Worm (Caenorhabditis elegans) whole organism, mixed stage, embryonic: ENCODE data around the gene R07B1.9.
A peak's percentile ranks its signal among the peaks of the same experiment; 100 is the strongest.

Source experiments
- M03D4.4 ChIP-seq: sonication (generic microtip); optimal IDR thresholded peaks from 2 replicates; lab custom pipeline; 2017; ENCODE audit warnings: mild to moderate bottlenecking, missing genetic modification characterization, missing compliant biosample characterization
- bed-3 ChIP-seq: fragments of 200-800 bp; sonication (Bioruptor generic); optimal IDR thresholded peaks from 3 replicates; lab custom pipeline; 2018; ENCODE audit warnings: mild to moderate bottlenecking, missing genetic modification characterization, moderate library complexity, missing compliant biosample characterization
- blmp-1 ChIP-seq: fragments of 150-350 bp; optimal IDR thresholded peaks from 2 replicates; lab custom pipeline; 2014; ENCODE audit warnings: missing biosample characterization, missing genetic modification characterization
- ceh-39 ChIP-seq: fragments of 150-350 bp; optimal IDR thresholded peaks from 2 replicates; lab custom pipeline; 2014; ENCODE audit warnings: missing biosample characterization, missing genetic modification characterization
- ceh-43 ChIP-seq: fragments of 200-800 bp; sonication (Bioruptor generic); optimal IDR thresholded peaks from 2 replicates; lab custom pipeline; 2018; ENCODE audit warnings: mild to moderate bottlenecking, missing genetic modification characterization, moderate library complexity, missing compliant biosample characterization
- ceh-83 ChIP-seq: fragments of 200-800 bp; sonication (Bioruptor generic); optimal IDR thresholded peaks from 2 replicates; lab custom pipeline; 2018; ENCODE audit warnings: mild to moderate bottlenecking, missing genetic modification characterization, missing compliant biosample characterization
- ces-1 ChIP-seq: fragments of 150-350 bp; optimal IDR thresholded peaks from 2 replicates; lab custom pipeline; 2014; ENCODE audit warnings: missing biosample characterization, missing genetic modification reagents, missing genetic modification characterization
- cnd-1 ChIP-seq: fragments of 200-800 bp; sonication (Bioruptor generic); optimal IDR thresholded peaks from 2 replicates; lab custom pipeline; 2018; ENCODE audit warnings: mild to moderate bottlenecking, missing genetic modification characterization, missing compliant biosample characterization
- elt-1 ChIP-seq: sonication (generic microtip); optimal IDR thresholded peaks from 2 replicates; lab custom pipeline; 2017; ENCODE audit warnings: missing genetic modification characterization, mild to moderate bottlenecking, missing compliant biosample characterization, antibody characterized with exemption, moderate library complexity, borderline replicate concordance; ENCODE audit not compliant: insufficient read depth
- elt-3 ChIP-seq: fragments of 150-350 bp; optimal IDR thresholded peaks from 2 replicates; lab custom pipeline; 2014; ENCODE audit warnings: missing biosample characterization, missing genetic modification characterization
- ham-2 ChIP-seq: fragments of 200-800 bp; sonication (Bioruptor generic); optimal IDR thresholded peaks from 2 replicates; lab custom pipeline; 2018; ENCODE audit warnings: mild to moderate bottlenecking, missing genetic modification characterization, missing compliant biosample characterization
- hlh-1 ChIP-seq: fragments of 150-350 bp; optimal IDR thresholded peaks from 2 replicates; lab custom pipeline; 2014; ENCODE audit warnings: missing biosample characterization, missing genetic modification reagents, missing genetic modification characterization
- lin-13 ChIP-seq: fragments of 150-350 bp; optimal IDR thresholded peaks from 2 replicates; lab custom pipeline; 2014; ENCODE audit warnings: missing biosample characterization, missing genetic modification characterization
- lin-32 ChIP-seq: fragments of 200-800 bp; sonication (Bioruptor generic); optimal IDR thresholded peaks from 2 replicates; lab custom pipeline; 2018; ENCODE audit warnings: mild to moderate bottlenecking, missing genetic modification characterization, missing compliant biosample characterization
- mab-5 ChIP-seq: fragments of 150-350 bp; optimal IDR thresholded peaks from 2 replicates; lab custom pipeline; 2014; ENCODE audit warnings: missing biosample characterization, missing genetic modification characterization
- mep-1 ChIP-seq: fragments of 150-350 bp; optimal IDR thresholded peaks from 2 replicates; lab custom pipeline; 2017; ENCODE audit warnings: missing biosample characterization, missing genetic modification reagents, missing genetic modification characterization, inconsistent platforms
- nhr-12 ChIP-seq: fragments of 150-350 bp; optimal IDR thresholded peaks from 2 replicates; lab custom pipeline; 2014; ENCODE audit warnings: missing biosample characterization, missing genetic modification characterization
- nhr-2 ChIP-seq: fragments of 150-350 bp; optimal IDR thresholded peaks from 2 replicates; lab custom pipeline; 2014; ENCODE audit warnings: missing biosample characterization, missing genetic modification characterization
- nhr-237 ChIP-seq: fragments of 150-350 bp; optimal IDR thresholded peaks from 2 replicates; lab custom pipeline; 2014; ENCODE audit warnings: missing biosample characterization, missing genetic modification characterization
- nhr-76 ChIP-seq: sonication (generic microtip); optimal IDR thresholded peaks from 2 replicates; lab custom pipeline; 2017; ENCODE audit warnings: missing biosample characterization, missing genetic modification characterization
- pha-4 ChIP-seq: fragments of 150-350 bp; optimal IDR thresholded peaks from 2 replicates; lab custom pipeline; 2018; ENCODE audit warnings: missing biosample characterization, missing genetic modification reagents, missing genetic modification characterization
- snpc-4 ChIP-seq: fragments of 150-350 bp; optimal IDR thresholded peaks from 2 replicates; lab custom pipeline; 2014; ENCODE audit warnings: missing biosample characterization, missing genetic modification characterization
- tbx-8 ChIP-seq: fragments of 200-800 bp; sonication (Bioruptor generic); optimal IDR thresholded peaks from 2 replicates; lab custom pipeline; 2018; ENCODE audit warnings: mild to moderate bottlenecking, missing genetic modification characterization, moderate library complexity, missing compliant biosample characterization
- unc-120 ChIP-seq: sonication (generic microtip); optimal IDR thresholded peaks from 2 replicates; lab custom pipeline; 2017; ENCODE audit warnings: missing genetic modification characterization, missing compliant biosample characterization; ENCODE audit not compliant: poor library complexity, severe bottlenecking
- unc-39 ChIP-seq: fragments of 150-350 bp; optimal IDR thresholded peaks from 2 replicates; lab custom pipeline; 2014; ENCODE audit warnings: missing biosample characterization, missing genetic modification characterization
- unc-62 ChIP-seq: fragments of 150-350 bp; optimal IDR thresholded peaks from 2 replicates; lab custom pipeline; 2014; ENCODE audit warnings: missing biosample characterization, missing genetic modification reagents, missing genetic modification characterization
- zip-8 ChIP-seq: fragments of 150-350 bp; optimal IDR thresholded peaks from 2 replicates; lab custom pipeline; 2014; ENCODE audit warnings: missing biosample characterization, missing genetic modification characterization

R07B1.9 gene

DNA sequence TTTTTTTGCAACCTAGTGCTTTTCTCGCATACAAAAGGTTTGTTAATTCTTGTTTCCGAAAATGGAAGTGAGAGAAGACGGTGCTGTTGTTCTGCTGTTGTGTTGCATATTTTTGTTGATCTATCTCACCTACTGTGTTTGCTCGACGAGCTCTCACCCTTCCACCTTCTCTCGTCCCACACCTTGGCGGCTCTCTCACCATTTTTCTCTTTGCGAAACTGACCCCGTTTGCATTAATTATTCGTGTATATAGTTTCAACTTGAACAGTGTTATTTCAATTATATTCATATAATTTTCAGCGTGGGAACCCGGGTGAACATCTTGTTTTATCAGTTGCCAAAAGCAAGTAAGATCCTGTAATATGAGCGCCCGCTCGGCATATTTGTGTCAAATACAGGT, at the start of gene R07B1.9:
Gene R07B1.9, plus strand, starts transcription at position 301 of the 400 bp plus-strand sequence.
- no peak for TF ChIP-seq snpc-4 (tag; lab: Kevin White, UChicago)
- TF ChIP-seq zip-8 (tag; lab: Kevin White, UChicago) = no peak
- TF ChIP-seq unc-120 (tag; lab: Kevin White, UChicago) = no peak
- no peak for TF ChIP-seq nhr-2 (tag; lab: Kevin White, UChicago)
- TF ChIP-seq ceh-43 (GFP tag; lab: Kevin White, UChicago) = no peak
- no peak for TF ChIP-seq tbx-8 (GFP tag; lab: Kevin White, UChicago)
- no peak for TF ChIP-seq bed-3 (GFP tag; lab: Kevin White, UChicago)
- TF ChIP-seq mep-1 (tag; lab: Kevin White, UChicago) = no peak
- TF ChIP-seq nhr-237 (tag; lab: Kevin White, UChicago) = no peak
- TF ChIP-seq lin-32 (GFP tag; lab: Kevin White, UChicago) = no peak
- no peak for TF ChIP-seq cnd-1 (tag; lab: Kevin White, UChicago)
- TF ChIP-seq ces-1 (GFP tag; lab: Kevin White, UChicago) = no peak
- TF ChIP-seq ceh-39 (tag; lab: Kevin White, UChicago) = no peak
- no peak for TF ChIP-seq lin-13 (tag; lab: Kevin White, UChicago)
- TF ChIP-seq ham-2 (GFP tag; lab: Kevin White, UChicago) = no peak
- no peak for TF ChIP-seq elt-3 (tag; lab: Kevin White, UChicago)
- no peak for TF ChIP-seq nhr-76
- no peak for TF ChIP-seq ceh-83 (GFP tag; lab: Kevin White, UChicago)
- no peak for TF ChIP-seq mab-5 (tag; lab: Kevin White, UChicago)
- TF ChIP-seq, all 35 proteins: peak for 0

DNA sequence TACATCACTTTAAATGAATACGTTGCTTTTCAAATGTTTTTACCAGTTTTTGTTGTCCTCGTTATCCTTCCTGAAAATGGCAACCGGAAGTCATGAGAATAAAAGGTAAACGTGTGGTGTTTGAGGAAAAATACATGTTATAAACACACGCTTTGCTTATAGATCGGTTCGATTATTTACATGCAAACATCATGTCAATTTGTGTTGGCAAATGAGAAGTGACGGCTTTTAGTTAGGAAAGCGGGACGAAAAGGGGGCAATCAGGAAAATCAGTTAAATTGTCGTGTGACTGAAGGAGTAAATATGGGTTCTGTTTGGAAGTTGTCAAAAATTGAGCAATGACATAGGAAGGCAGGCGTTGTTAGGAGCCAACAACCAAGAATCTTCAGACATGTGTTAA, 46.0 kb upstream of the R07B1.9 start, which contains the start of gene rrc-1:
Gene rrc-1, minus strand, starts transcription at position 74 of the 400 bp plus-strand sequence.
- no peak for TF ChIP-seq unc-62 (GFP tag; lab: Kevin White, UChicago)
- no peak for TF ChIP-seq elt-1 (tag; lab: Kevin White, UChicago)
- TF ChIP-seq, all 35 proteins: peak for 0

DNA sequence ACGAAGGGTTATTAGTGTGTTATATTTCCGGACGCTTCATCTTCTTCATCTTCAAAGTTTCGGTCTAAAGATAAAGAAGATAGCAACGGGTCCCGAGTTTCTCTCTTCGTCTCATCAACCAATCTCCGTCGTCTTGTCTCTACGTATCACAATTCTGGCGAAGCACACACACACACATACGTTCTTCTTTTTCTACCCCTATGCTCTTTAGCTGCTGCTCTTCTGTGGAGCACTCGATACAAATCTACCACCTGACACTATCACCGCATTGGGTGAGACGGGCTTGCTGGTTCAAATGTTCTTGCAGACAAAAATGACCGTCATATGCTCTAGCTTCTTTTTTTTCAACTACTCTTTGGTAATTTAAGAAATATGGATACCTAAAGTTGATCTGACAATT, 44.8 kb upstream of the R07B1.9 start:
- no peak for TF ChIP-seq ceh-83 (GFP tag; lab: Kevin White, UChicago)
- TF ChIP-seq lin-32 (GFP tag; lab: Kevin White, UChicago) = no peak
- no peak for TF ChIP-seq cnd-1 (tag; lab: Kevin White, UChicago)
- no peak for TF ChIP-seq ceh-43 (GFP tag; lab: Kevin White, UChicago)
- no peak for TF ChIP-seq elt-1 (tag; lab: Kevin White, UChicago)
- peak; percentile 9 for TF ChIP-seq unc-62 (GFP tag; lab: Kevin White, UChicago)
- no peak for TF ChIP-seq ceh-39 (tag; lab: Kevin White, UChicago)
- no peak for TF ChIP-seq lin-13 (tag; lab: Kevin White, UChicago)
- TF ChIP-seq pha-4 (tag; lab: Kevin White, UChicago) = no peak
- TF ChIP-seq blmp-1 (tag; lab: Kevin White, UChicago) = no peak
- TF ChIP-seq unc-120 (tag; lab: Kevin White, UChicago) = peak; percentile 84
- TF ChIP-seq hlh-1 = peak; percentile 92

DNA sequence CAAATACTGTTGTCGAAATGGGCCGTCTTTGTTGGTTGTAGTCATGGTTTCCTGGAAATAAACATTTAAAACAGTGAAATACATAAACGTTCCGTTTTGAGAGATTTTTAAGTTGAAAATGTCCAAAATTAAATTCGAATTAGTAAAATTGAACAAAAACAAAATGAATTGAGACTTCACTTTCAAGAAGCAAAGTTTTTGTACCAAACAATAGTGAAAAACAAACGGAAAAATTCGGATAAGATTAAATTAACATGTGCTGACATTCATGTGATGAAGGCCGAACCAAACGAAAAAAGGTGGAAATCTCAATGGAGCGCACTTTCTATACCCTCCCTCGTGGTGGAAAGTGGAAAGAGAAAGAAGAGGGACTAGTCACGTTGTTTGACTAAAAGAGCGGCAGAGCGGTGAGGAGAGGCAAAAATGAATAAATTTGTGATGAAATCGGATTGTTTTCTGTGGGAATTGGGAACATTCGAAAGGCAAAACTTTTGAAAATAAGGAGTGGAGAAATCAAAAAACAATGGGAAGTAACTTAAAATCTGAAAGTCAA, 39.2 kb upstream of the R07B1.9 start, which contains the start of gene ipla-2:
Gene ipla-2, minus strand, starts transcription at position 51 of the 553 bp plus-strand sequence.
- TF ChIP-seq unc-120 (tag; lab: Kevin White, UChicago) = peak; percentile 7
- TF ChIP-seq ces-1 (GFP tag; lab: Kevin White, UChicago) = peak; percentile 58
- no peak for TF ChIP-seq nhr-2 (tag; lab: Kevin White, UChicago)
- TF ChIP-seq nhr-237 (tag; lab: Kevin White, UChicago) = no peak
- no peak for TF ChIP-seq bed-3 (GFP tag; lab: Kevin White, UChicago)
- TF ChIP-seq mab-5 (tag; lab: Kevin White, UChicago) = no peak
- no peak for TF ChIP-seq nhr-12 (tag; lab: Kevin White, UChicago)
- TF ChIP-seq ham-2 (GFP tag; lab: Kevin White, UChicago) = no peak
- TF ChIP-seq ceh-43 (GFP tag; lab: Kevin White, UChicago) = no peak
- TF ChIP-seq unc-39 (tag; lab: Kevin White, UChicago) = no peak
- TF ChIP-seq M03D4.4 (tag; lab: Kevin White, UChicago) = no peak
- TF ChIP-seq hlh-1 = peak; percentile 16
- TF ChIP-seq ceh-39 (tag; lab: Kevin White, UChicago) = no peak
- peak; percentile 44 for TF ChIP-seq unc-62 (GFP tag; lab: Kevin White, UChicago)
- TF ChIP-seq mep-1 (tag; lab: Kevin White, UChicago) = peak; percentile 24
- TF ChIP-seq tbx-8 (GFP tag; lab: Kevin White, UChicago) = no peak
- no peak for TF ChIP-seq ceh-83 (GFP tag; lab: Kevin White, UChicago)
- TF ChIP-seq, all 35 proteins: peak for 5

DNA sequence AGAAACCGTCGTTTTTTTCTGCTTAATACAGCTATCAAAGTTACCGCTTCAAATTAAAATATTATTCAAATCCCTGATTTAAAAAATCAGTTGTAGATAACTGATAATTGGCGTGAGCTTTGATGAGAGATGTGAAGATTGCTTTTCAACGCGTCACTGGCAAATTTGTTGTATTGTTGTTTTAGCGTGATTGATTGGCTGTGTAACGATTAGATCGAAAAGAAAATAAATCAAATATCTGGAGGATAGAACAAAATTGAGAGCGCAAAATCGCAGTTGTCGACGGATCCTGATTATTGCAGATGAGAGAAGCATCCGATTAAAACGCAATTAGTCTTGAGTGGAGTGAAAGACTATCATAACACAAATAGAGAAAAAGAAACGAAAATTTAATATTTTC, 36.4 kb upstream of the R07B1.9 start:
- TF ChIP-seq elt-1 (tag; lab: Kevin White, UChicago) (no peak), blmp-1 (tag; lab: Kevin White, UChicago) (no peak), unc-62 (GFP tag; lab: Kevin White, UChicago) (peak; percentile 80), mab-5 (tag; lab: Kevin White, UChicago) (peak; percentile 50)
